Worm (Caenorhabditis elegans) whole organism, young adult: ENCODE results near the gene rec-8.

Source experiments
- F22D6.2 ChIP-seq: sonication (generic microtip); optimal IDR thresholded peaks from 2 replicates; lab custom pipeline; 2016; ENCODE audit warnings: mild to moderate bottlenecking, missing genetic modification characterization, missing compliant biosample characterization
- attf-3 ChIP-seq: fragments of 200-800 bp; sonication (Bioruptor generic); conservative IDR thresholded peaks from 2 replicates; pipeline ENCODE4 v1.3.6; 2022; ENCODE audit warnings: missing genetic modification reagents, missing genetic modification characterization, missing compliant biosample characterization
- attf-6 ChIP-seq: fragments of 200-800 bp; sonication (Bioruptor generic); IDR thresholded peaks from 2 replicates; pipeline ENCODE4 v1.3.6; 2022; ENCODE audit warnings: missing genetic modification reagents, missing genetic modification characterization, missing compliant biosample characterization
- bed-1 ChIP-seq: fragments of 200-800 bp; sonication (Bioruptor generic); IDR thresholded peaks from 2 replicates; pipeline ENCODE4 v1.3.6; 2022; ENCODE audit warnings: missing genetic modification reagents, missing genetic modification characterization, missing compliant biosample characterization
- dpl-1 ChIP-seq: fragments of 150-350 bp; optimal IDR thresholded peaks from 2 replicates; lab custom pipeline; 2014; ENCODE audit warnings: missing biosample characterization, missing genetic modification reagents, missing genetic modification characterization
- hsf-1 ChIP-seq: fragments of 200-800 bp; sonication (Bioruptor generic); IDR thresholded peaks from 2 replicates; pipeline ENCODE4 v1.3.6; 2022; ENCODE audit warnings: missing genetic modification reagents, missing genetic modification characterization, missing compliant biosample characterization
- lag-1 ChIP-seq: fragments of 200-800 bp; sonication (Bioruptor generic); IDR thresholded peaks from 2 replicates; pipeline ENCODE4 v1.3.6; 2022; ENCODE audit warnings: missing genetic modification reagents, missing genetic modification characterization, missing compliant biosample characterization
- lin-35 ChIP-seq, 3 experiments: fragments of 150-350 bp in 2 of 3; sonication (generic microtip) in 1 of 3; optimal IDR thresholded peaks; 2 replicates each; lab custom pipeline; 2014 to 2018; ENCODE audit warnings: missing biosample characterization in 3 of 3, missing genetic modification characterization in 3 of 3, missing genetic modification reagents in 3 of 3
- lir-1 ChIP-seq: fragments of 200-800 bp; sonication (Bioruptor generic); conservative IDR thresholded peaks from 2 replicates; pipeline ENCODE4 v1.3.6; 2022; ENCODE audit warnings: missing genetic modification reagents, missing genetic modification characterization, missing compliant biosample characterization
- madf-6 ChIP-seq: fragments of 200-800 bp; sonication (Bioruptor generic); IDR thresholded peaks from 2 replicates; pipeline ENCODE4 v1.3.6; 2022; ENCODE audit warnings: missing genetic modification reagents, missing genetic modification characterization, missing compliant biosample characterization
- nfya-1 ChIP-seq: sonication (generic microtip); optimal IDR thresholded peaks from 2 replicates; lab custom pipeline; 2017; ENCODE audit warnings: antibody characterized with exemption, missing compliant biosample characterization, missing genetic modification characterization, borderline replicate concordance; ENCODE audit not compliant: insufficient read depth
- nhr-120 ChIP-seq: fragments of 200-800 bp; sonication (Bioruptor generic); IDR thresholded peaks from 2 replicates; pipeline ENCODE4 v1.3.6; 2022; ENCODE audit warnings: missing genetic modification characterization, missing compliant biosample characterization
- rpc-1 ChIP-seq, 2 experiments: fragments of 150-350 bp in 1 of 2; sonication (generic microtip) in 1 of 2; optimal IDR thresholded peaks; 2 replicates each; lab custom pipeline; 2014 to 2018; ENCODE audit warnings: missing biosample characterization in 1 of 2, missing genetic modification characterization in 1 of 2, missing genetic modification reagents in 1 of 2, missing genotype in 1 of 2
- unc-62 ChIP-seq: fragments of 150-350 bp; optimal IDR thresholded peaks from 2 replicates; lab custom pipeline; 2014; ENCODE audit warnings: missing biosample characterization, missing genetic modification reagents, missing genetic modification characterization

ce11 chrIV:13395255-13395654 is 42.3 kb upstream of the rec-8 start:
- no peak for TF ChIP-seq attf-6 (GFP tag; lab: Robert Waterston, UW)
- TF ChIP-seq nfya-1 = no peak
- TF ChIP-seq lin-35 (GFP tag; optimal IDR thresholded peaks at IDR 0.05; lab: Kevin White, UChicago) = peak in 1 of 3 experiments; percentile 37
- no peak for TF ChIP-seq dpl-1 (GFP tag; lab: Kevin White, UChicago)
- TF ChIP-seq madf-6 = no peak
- no peak for TF ChIP-seq unc-62 (GFP tag; lab: Kevin White, UChicago)
- TF ChIP-seq nhr-120 (GFP tag; lab: Robert Waterston, UW) = no peak
- no peak for TF ChIP-seq attf-3 (GFP tag; lab: Robert Waterston, UW)
- TF ChIP-seq lir-1 (GFP tag; lab: Robert Waterston, UW) = peak; percentile 44; the same call in 1 of the 2 replicates
- TF ChIP-seq F22D6.2 = peak; percentile 19
- TF ChIP-seq bed-1 (GFP tag; lab: Robert Waterston, UW) = 0 out of 2 replicates have a peak, but pooled peaks have one; percentile 76
- no peak for TF ChIP-seq hsf-1
- no peak for TF ChIP-seq lag-1 (GFP tag; lab: Robert Waterston, UW)
- no peak for TF ChIP-seq rpc-1 (optimal IDR thresholded peaks at IDR 0.05; lab: Kevin White, UChicago)
- no peak for TF ChIP-seq rpc-1 (tag; optimal IDR thresholded peaks at IDR 0.05; lab: Kevin White, UChicago)
